Worm (Caenorhabditis elegans): Measurements from ENCODE around the gene F01D5.7.

DNA sequence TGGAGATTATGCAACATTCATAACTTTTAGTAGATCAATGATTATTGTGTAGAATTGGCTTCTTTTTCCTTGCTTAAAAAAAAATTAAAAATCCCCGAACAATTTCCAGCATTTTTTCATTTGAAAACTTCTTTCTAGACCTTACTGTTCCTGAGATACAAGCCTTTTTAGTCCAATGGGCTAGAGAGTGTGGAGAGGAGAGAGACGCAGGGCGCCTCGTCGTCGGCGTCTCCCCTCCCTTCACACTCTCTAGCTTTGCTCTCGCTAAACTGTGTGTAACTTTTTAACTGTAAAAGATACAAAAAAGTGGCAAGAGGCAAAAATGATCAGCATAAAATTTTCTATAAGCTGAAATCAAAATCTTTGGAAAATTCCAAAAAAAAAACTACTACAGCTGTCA lies 3.3 kb upstream of the F01D5.7 start:
- TF ChIP-seq sptf-1 (tag; optimal IDR thresholded peaks at IDR 0.05) (no peak), nhr-11 (tag; optimal IDR thresholded peaks at IDR 0.05) (no peak), fos-1 (tag; optimal IDR thresholded peaks at IDR 0.05) (no peak), hpl-2 (GFP tag; optimal IDR thresholded peaks at IDR 0.05) (no peak), nhr-71 (tag; optimal IDR thresholded peaks at IDR 0.05) (no peak), unc-62 (GFP tag; optimal IDR thresholded peaks at IDR 0.05) (no peak), lin-35 (GFP tag; optimal IDR thresholded peaks at IDR 0.05) (no peak), lin-15B (tag; optimal IDR thresholded peaks at IDR 0.05) (no peak), nhr-28 (tag; optimal IDR thresholded peaks at IDR 0.05) (no peak), blmp-1 (tag; optimal IDR thresholded peaks at IDR 0.05) (no peak), rnt-1 (tag; optimal IDR thresholded peaks at IDR 0.05) (no peak), snpc-4 (tag; optimal IDR thresholded peaks at IDR 0.05) (no peak)

All from whole organism, L1 larva.